Fruit fly (Drosophila melanogaster): ENCODE results near the gene CG9521.

The CG9521 gene

dm6 chrX:14840417-14840872 lies 12.6 kb downstream of the CG9521 start (continued):
- TF ChIP-seq CrebB (tag; optimal IDR thresholded peaks at IDR 0.05): no peak
- TF ChIP-seq Abd-B (GFP tag; optimal IDR thresholded peaks at IDR 0.05): peak; percentile 36
- TF ChIP-seq Deaf1 (tag; optimal IDR thresholded peaks at IDR 0.05): peak; percentile 49
- no peak for TF ChIP-seq Dip2 (GFP tag; IDR thresholded peaks at IDR 0.05)
- no peak for TF ChIP-seq CG18764 (GFP tag; optimal IDR thresholded peaks at IDR 0.05)
- no peak for TF ChIP-seq BEAF-32 (GFP tag; optimal IDR thresholded peaks at IDR 0.05)
- no peak for TF ChIP-seq Dp (GFP tag; optimal IDR thresholded peaks at IDR 0.05)
- no peak for TF ChIP-seq HmgD (GFP tag; optimal IDR thresholded peaks at IDR 0.05)
- TF ChIP-seq CG12299 (tag; optimal IDR thresholded peaks at IDR 0.05): no peak
- peak; percentile 46 for TF ChIP-seq CG6689 (GFP tag; IDR thresholded peaks at IDR 0.05)
- no peak for TF ChIP-seq CG11085 (GFP tag; IDR thresholded peaks at IDR 0.05)
- TF ChIP-seq lab (GFP tag; optimal IDR thresholded peaks at IDR 0.05): peak; percentile 42
- TF ChIP-seq CG9609 (GFP tag; optimal IDR thresholded peaks at IDR 0.05): no peak
- TF ChIP-seq CG12769 (tag; optimal IDR thresholded peaks at IDR 0.05): no peak
- no peak for TF ChIP-seq CG4820 (GFP tag; optimal IDR thresholded peaks at IDR 0.05)
- no peak for TF ChIP-seq CG10959 (GFP tag; IDR thresholded peaks at IDR 0.05)
- TF ChIP-seq CG2120 (GFP tag; optimal IDR thresholded peaks at IDR 0.05): peak; percentile 0
- TF ChIP-seq Meics (GFP tag; optimal IDR thresholded peaks at IDR 0.05): peak; percentile 62
- TF ChIP-seq E2f2 (GFP tag; IDR thresholded peaks at IDR 0.05): 0 out of 2 replicates have a peak, but pooled peaks have one; percentile 23
- TF ChIP-seq CG1792 (GFP tag; optimal IDR thresholded peaks at IDR 0.05): no peak
- no peak for TF ChIP-seq slou (GFP tag; optimal IDR thresholded peaks at IDR 0.05)
- TF ChIP-seq MESR4 (GFP tag; optimal IDR thresholded peaks at IDR 0.05): no peak
- peak; percentile 28 for TF ChIP-seq CG10147 (GFP tag; optimal IDR thresholded peaks at IDR 0.05)
- TF ChIP-seq pum (GFP tag; optimal IDR thresholded peaks at IDR 0.05): no peak
- peak; percentile 27 for TF ChIP-seq CG30403 (GFP tag; optimal IDR thresholded peaks at IDR 0.05)
- no peak for TF ChIP-seq CG11093 (GFP tag; IDR thresholded peaks at IDR 0.05)
- TF ChIP-seq sqz (GFP tag; optimal IDR thresholded peaks at IDR 0.05): no peak
- TF ChIP-seq CG12391 (tag; optimal IDR thresholded peaks at IDR 0.05): peak; percentile 63
- TF ChIP-seq ap (GFP tag; IDR thresholded peaks at IDR 0.05): 0 out of 2 replicates have a peak, but pooled peaks have one; percentile 20
- peak; percentile 41 for TF ChIP-seq CG18599 (GFP tag; optimal IDR thresholded peaks at IDR 0.05)
- 0 out of 2 replicates have a peak, but pooled peaks have one; percentile 29 for TF ChIP-seq Atf6 (GFP tag; IDR thresholded peaks at IDR 0.05)
- TF ChIP-seq H15 (GFP tag; IDR thresholded peaks at IDR 0.05): no peak
- TF ChIP-seq CG15601 (tag; optimal IDR thresholded peaks at IDR 0.05): peak; percentile 7
- TF ChIP-seq CG5180 (GFP tag; optimal IDR thresholded peaks at IDR 0.05): no peak
- no peak for TF ChIP-seq NC2α (GFP tag; optimal IDR thresholded peaks at IDR 0.05)
- TF ChIP-seq CG11504 (tag; optimal IDR thresholded peaks at IDR 0.05): peak; percentile 73
- no peak for TF ChIP-seq luna (GFP tag; optimal IDR thresholded peaks at IDR 0.05)
- peak; percentile 60; the same call in 1 of the 2 replicates for TF ChIP-seq E2f1 (GFP tag; IDR thresholded peaks at IDR 0.05)
- no peak for TF ChIP-seq pan (optimal IDR thresholded peaks at IDR 0.05)
- peak in 1 of 2 experiments; percentile 58 for TF ChIP-seq pan (GFP tag; optimal IDR thresholded peaks at IDR 0.05 in 1 of 2, IDR thresholded peaks at IDR 0.05 in 1 of 2)
- TF ChIP-seq gsb-n (tag; optimal IDR thresholded peaks at IDR 0.05): peak; percentile 70
- TF ChIP-seq TFAM (GFP tag; optimal IDR thresholded peaks at IDR 0.05): no peak
- no peak for TF ChIP-seq CG10274 (GFP tag; optimal IDR thresholded peaks at IDR 0.05)
- no peak for TF ChIP-seq CG15479 (GFP tag; optimal IDR thresholded peaks at IDR 0.05)
- no peak for TF ChIP-seq CG9797 (GFP tag; optimal IDR thresholded peaks at IDR 0.05)
- TF ChIP-seq CG3726 (GFP tag; IDR thresholded peaks at IDR 0.05): no peak
- TF ChIP-seq CG17568 (GFP tag; optimal IDR thresholded peaks at IDR 0.05): no peak
- TF ChIP-seq Ada2b (GFP tag; IDR thresholded peaks at IDR 0.05): peak; percentile 49; the same call in 1 of the 2 replicates
- TF ChIP-seq hbn (GFP tag; IDR thresholded peaks at IDR 0.05; ENCODE audit: partially characterized antibody): no peak
- TF ChIP-seq fru (optimal IDR thresholded peaks at IDR 0.05): no peak
- no peak for TF ChIP-seq CG7745 (tag; optimal IDR thresholded peaks at IDR 0.05)

All from whole organism, embryonic.